Fruit fly (Drosophila melanogaster) whole organism, embryonic: ENCODE results near the gene CG14205.
A peak's percentile ranks its signal among the peaks of the same experiment; 100 is the strongest.

Experiments
- Antp ChIP-seq: fragments of 200-800 bp; sonication (Bioruptor generic); optimal IDR thresholded peaks from 3 replicates; lab custom pipeline; 2016; ENCODE audit warnings: missing biosample characterization, missing genetic modification characterization
- CG11085 ChIP-seq: fragments of 200-800 bp; sonication (Bioruptor generic); IDR thresholded peaks from 2 replicates; pipeline ENCODE4 v1.3.6; 2022; ENCODE audit warnings: missing biosample characterization, missing genetic modification characterization
- CG11504 ChIP-seq: fragments of 200-800 bp; sonication (Bioruptor generic); optimal IDR thresholded peaks from 3 replicates; lab custom pipeline; 2019; ENCODE audit warnings: missing biosample characterization, mild to moderate bottlenecking, missing genetic modification characterization, moderate library complexity
- CG11560 ChIP-seq: fragments of 200-800 bp; sonication (Bioruptor generic); IDR thresholded peaks from 3 replicates; pipeline ENCODE4 v1.3.6; 2022; ENCODE audit warnings: missing biosample characterization, missing genetic modification characterization
- CG12769 ChIP-seq: fragments of 200-800 bp; sonication (Bioruptor generic); optimal IDR thresholded peaks from 2 replicates; lab custom pipeline; 2019; ENCODE audit warnings: missing biosample characterization, mild to moderate bottlenecking, missing genetic modification characterization, moderate library complexity
- CG13287 ChIP-seq: fragments of 200-800 bp; sonication (Bioruptor generic); IDR thresholded peaks from 2 replicates; pipeline ENCODE4 v1.3.6; 2022; ENCODE audit warnings: missing biosample characterization, missing genetic modification characterization; ENCODE audit not compliant: partially characterized antibody
- CG14441 ChIP-seq: fragments of 200-800 bp; sonication (Bioruptor generic); IDR thresholded peaks from 2 replicates; pipeline ENCODE4 v1.3.6; 2022; ENCODE audit warnings: missing biosample characterization, missing genetic modification characterization
- CG14667 ChIP-seq: fragments of 200-800 bp; sonication (Bioruptor generic); IDR thresholded peaks from 2 replicates; pipeline ENCODE4 v1.3.6; 2022; ENCODE audit warnings: missing biosample characterization, missing genetic modification characterization
- CG14965 ChIP-seq: fragments of 200-800 bp; sonication (Bioruptor generic); optimal IDR thresholded peaks from 2 replicates; lab custom pipeline; 2016; ENCODE audit warnings: missing biosample characterization, missing genetic modification characterization, borderline replicate concordance
- CG15073 ChIP-seq: fragments of 200-800 bp; sonication (Bioruptor generic); optimal IDR thresholded peaks from 2 replicates; lab custom pipeline; 2016; ENCODE audit warnings: missing biosample characterization, missing genetic modification characterization
- CG15479 ChIP-seq: fragments of 200-800 bp; sonication (Bioruptor generic); optimal IDR thresholded peaks from 3 replicates; lab custom pipeline; 2019; ENCODE audit warnings: missing biosample characterization, mild to moderate bottlenecking, missing genetic modification characterization, moderate library complexity
- CG15601 ChIP-seq: fragments of 200-800 bp; sonication (Bioruptor generic); optimal IDR thresholded peaks from 3 replicates; lab custom pipeline; 2019; ENCODE audit warnings: missing biosample characterization, mild to moderate bottlenecking, missing genetic modification characterization, moderate library complexity
- CG16863 ChIP-seq: fragments of 200-800 bp; sonication (Bioruptor generic); optimal IDR thresholded peaks from 3 replicates; lab custom pipeline; 2016; ENCODE audit warnings: missing biosample characterization, missing genetic modification characterization
- CG17568 ChIP-seq: fragments of 200-800 bp; sonication (Bioruptor generic); optimal IDR thresholded peaks from 2 replicates; lab custom pipeline; 2018; ENCODE audit warnings: missing biosample characterization, mild to moderate bottlenecking, missing genetic modification characterization, moderate library complexity
- CG31224 ChIP-seq: fragments of 200-800 bp; sonication (Bioruptor generic); IDR thresholded peaks from 2 replicates; pipeline ENCODE4 v1.3.6; 2022; ENCODE audit warnings: missing biosample characterization, missing genetic modification characterization
- CG4360 ChIP-seq: fragments of 200-800 bp; sonication (Bioruptor generic); IDR thresholded peaks from 2 replicates; pipeline ENCODE4 v1.3.6; 2022; ENCODE audit warnings: missing biosample characterization, missing genetic modification characterization
- CG4730 ChIP-seq: fragments of 200-800 bp; sonication (Bioruptor generic); IDR thresholded peaks from 2 replicates; pipeline ENCODE4 v1.3.6; 2022; ENCODE audit warnings: missing biosample characterization, missing genetic modification characterization
- CG5180 ChIP-seq: fragments of 200-800 bp; sonication (Bioruptor generic); optimal IDR thresholded peaks from 3 replicates; lab custom pipeline; 2017; ENCODE audit warnings: missing biosample characterization, missing genetic modification characterization, mild to moderate bottlenecking, moderate library complexity, missing genetic modification reagents
- CG6272 ChIP-seq: fragments of 200-800 bp; sonication (Bioruptor generic); IDR thresholded peaks from 2 replicates; pipeline ENCODE4 v1.3.6; 2022; ENCODE audit warnings: missing biosample characterization, missing genetic modification characterization
- CG7839 ChIP-seq: fragments of 200-800 bp; sonication (Bioruptor generic); optimal IDR thresholded peaks from 3 replicates; lab custom pipeline; 2018; ENCODE audit warnings: missing biosample characterization, mild to moderate bottlenecking, missing genetic modification characterization, moderate library complexity
- CG7963 ChIP-seq: fragments of 200-800 bp; sonication (Bioruptor generic); IDR thresholded peaks from 3 replicates; pipeline ENCODE4 v1.3.6; 2022; ENCODE audit warnings: missing biosample characterization, missing genetic modification characterization; ENCODE audit not compliant: partially characterized antibody
- CG7987 ChIP-seq: fragments of 200-800 bp; sonication (Bioruptor generic); optimal IDR thresholded peaks from 2 replicates; lab custom pipeline; 2018; ENCODE audit warnings: missing biosample characterization, mild to moderate bottlenecking, missing genetic modification characterization, moderate library complexity
- CG8281 ChIP-seq: fragments of 200-800 bp; sonication (Bioruptor generic); optimal IDR thresholded peaks from 2 replicates; lab custom pipeline; 2018; ENCODE audit warnings: missing biosample characterization, mild to moderate bottlenecking, missing genetic modification characterization, moderate library complexity
- CrebB ChIP-seq: fragments of 200-800 bp; sonication (Bioruptor generic); optimal IDR thresholded peaks from 3 replicates; lab custom pipeline; 2018; ENCODE audit warnings: missing biosample characterization, mild to moderate bottlenecking, missing genetic modification characterization
- Fer2 ChIP-seq: fragments of 200-800 bp; sonication (Bioruptor generic); optimal IDR thresholded peaks from 2 replicates; lab custom pipeline; 2018; ENCODE audit warnings: missing biosample characterization, mild to moderate bottlenecking, missing genetic modification characterization, moderate library complexity
- Oli ChIP-seq: fragments of 200-800 bp; sonication (Bioruptor generic); optimal IDR thresholded peaks from 2 replicates; lab custom pipeline; 2018; ENCODE audit warnings: missing biosample characterization, mild to moderate bottlenecking, missing genetic modification characterization, moderate library complexity
- Optix ChIP-seq: fragments of 200-800 bp; sonication (Bioruptor generic); IDR thresholded peaks from 3 replicates; pipeline ENCODE4 v1.3.6; 2022; ENCODE audit warnings: missing biosample characterization, missing genetic modification characterization
- Ssrp ChIP-seq: fragments of 200-800 bp; sonication (Bioruptor generic); optimal IDR thresholded peaks from 2 replicates; lab custom pipeline; 2018; ENCODE audit warnings: missing biosample characterization, mild to moderate bottlenecking, missing genetic modification characterization, moderate library complexity
- Stat92E ChIP-seq, 3 experiments: fragments of >200 bp in 2 of 3; fragments of 200-800 bp in 1 of 3; sonication (Bioruptor generic) in 1 of 3; optimal IDR thresholded peaks; 2 replicates each; lab custom pipeline; 2017 to 2019; ENCODE audit warnings: missing biosample characterization in 3 of 3, missing genetic modification characterization in 3 of 3, mild to moderate bottlenecking in 1 of 3, moderate library complexity in 1 of 3
- btn ChIP-seq: fragments of 200-800 bp; sonication (Bioruptor generic); optimal IDR thresholded peaks from 2 replicates; lab custom pipeline; 2016; ENCODE audit warnings: missing biosample characterization, missing genetic modification characterization
- cato ChIP-seq: fragments of 200-800 bp; sonication (Bioruptor generic); optimal IDR thresholded peaks from 2 replicates; lab custom pipeline; 2016; ENCODE audit warnings: missing biosample characterization, missing genetic modification characterization, borderline replicate concordance
- cg ChIP-seq: fragments of 200-800 bp; sonication (Bioruptor generic); optimal IDR thresholded peaks from 3 replicates; lab custom pipeline; 2019; ENCODE audit warnings: missing biosample characterization, mild to moderate bottlenecking, missing genetic modification characterization, moderate library complexity
- chif ChIP-seq, 2 experiments: fragments of 200-800 bp; sonication (Bioruptor generic); optimal IDR thresholded peaks; 3 replicates each; lab custom pipeline; 2016; ENCODE audit warnings: missing biosample characterization in 2 of 2, missing genetic modification characterization in 2 of 2
- exex ChIP-seq: fragments of 200-800 bp; sonication (Bioruptor generic); optimal IDR thresholded peaks from 4 replicates; lab custom pipeline; 2018; ENCODE audit warnings: missing biosample characterization, mild to moderate bottlenecking, missing genetic modification characterization, moderate library complexity
- gem ChIP-seq: fragments of 200-800 bp; sonication (Bioruptor generic); optimal IDR thresholded peaks from 2 replicates; lab custom pipeline; 2019; ENCODE audit warnings: missing biosample characterization, mild to moderate bottlenecking, missing genetic modification characterization, moderate library complexity
- gro ChIP-seq: fragments of 200-800 bp; sonication (Bioruptor generic); optimal IDR thresholded peaks from 2 replicates; lab custom pipeline; 2016; ENCODE audit warnings: missing biosample characterization, missing genetic modification characterization
- hth ChIP-seq: fragments of >200 bp; optimal IDR thresholded peaks from 2 replicates; lab custom pipeline; 2017; ENCODE audit warnings: inconsistent platforms
- insv ChIP-seq, 2 experiments: fragments of 200-800 bp; sonication (Bioruptor generic); optimal IDR thresholded peaks; 3 replicates each; lab custom pipeline; 2016 to 2018; ENCODE audit warnings: missing biosample characterization in 2 of 2, missing genetic modification characterization in 2 of 2
- lab ChIP-seq: fragments of 200-800 bp; sonication (Bioruptor generic); optimal IDR thresholded peaks from 3 replicates; lab custom pipeline; 2017; ENCODE audit warnings: missing biosample characterization, missing genetic modification characterization, mild to moderate bottlenecking, moderate library complexity, missing genetic modification reagents
- maf-S ChIP-seq: fragments of 200-800 bp; sonication (Bioruptor generic); optimal IDR thresholded peaks from 2 replicates; lab custom pipeline; 2016; ENCODE audit warnings: missing biosample characterization, missing genetic modification characterization
- pb ChIP-seq: fragments of 200-800 bp; sonication (Bioruptor generic); optimal IDR thresholded peaks from 3 replicates; lab custom pipeline; 2016; ENCODE audit warnings: missing biosample characterization, missing genetic modification characterization
- repo ChIP-seq: fragments of 200-800 bp; sonication (Bioruptor generic); optimal IDR thresholded peaks from 2 replicates; lab custom pipeline; 2016; ENCODE audit warnings: missing biosample characterization, missing genetic modification characterization
- sc ChIP-seq, 3 experiments: fragments of >200 bp in 2 of 3; fragments of 200-800 bp in 1 of 3; sonication (Bioruptor generic) in 1 of 3; optimal IDR thresholded peaks; 2 replicates in 2 of 3; 3 replicates in 1 of 3; lab custom pipeline; 2017; ENCODE audit warnings: mild to moderate bottlenecking in 1 of 3, missing biosample characterization in 1 of 3, missing genetic modification characterization in 1 of 3, missing genetic modification reagents in 1 of 3
- scrt ChIP-seq: fragments of 200-800 bp; sonication (Bioruptor generic); optimal IDR thresholded peaks from 2 replicates; lab custom pipeline; 2018; ENCODE audit warnings: missing biosample characterization, mild to moderate bottlenecking, missing genetic modification characterization, moderate library complexity
- stc ChIP-seq: fragments of 200-800 bp; sonication (Bioruptor generic); IDR thresholded peaks from 2 replicates; pipeline ENCODE4 v1.3.6; 2022; ENCODE audit warnings: missing biosample characterization, missing genetic modification characterization
- tgo ChIP-seq: fragments of 200-800 bp; sonication (Bioruptor generic); IDR thresholded peaks from 3 replicates; pipeline ENCODE4 v1.3.6; 2022; ENCODE audit warnings: missing biosample characterization, missing genetic modification characterization
- tio ChIP-seq: fragments of 200-800 bp; sonication (Bioruptor generic); optimal IDR thresholded peaks from 2 replicates; lab custom pipeline; 2017; ENCODE audit warnings: missing biosample characterization, missing genetic modification characterization, inconsistent platforms

CG14205 gene

DNA sequence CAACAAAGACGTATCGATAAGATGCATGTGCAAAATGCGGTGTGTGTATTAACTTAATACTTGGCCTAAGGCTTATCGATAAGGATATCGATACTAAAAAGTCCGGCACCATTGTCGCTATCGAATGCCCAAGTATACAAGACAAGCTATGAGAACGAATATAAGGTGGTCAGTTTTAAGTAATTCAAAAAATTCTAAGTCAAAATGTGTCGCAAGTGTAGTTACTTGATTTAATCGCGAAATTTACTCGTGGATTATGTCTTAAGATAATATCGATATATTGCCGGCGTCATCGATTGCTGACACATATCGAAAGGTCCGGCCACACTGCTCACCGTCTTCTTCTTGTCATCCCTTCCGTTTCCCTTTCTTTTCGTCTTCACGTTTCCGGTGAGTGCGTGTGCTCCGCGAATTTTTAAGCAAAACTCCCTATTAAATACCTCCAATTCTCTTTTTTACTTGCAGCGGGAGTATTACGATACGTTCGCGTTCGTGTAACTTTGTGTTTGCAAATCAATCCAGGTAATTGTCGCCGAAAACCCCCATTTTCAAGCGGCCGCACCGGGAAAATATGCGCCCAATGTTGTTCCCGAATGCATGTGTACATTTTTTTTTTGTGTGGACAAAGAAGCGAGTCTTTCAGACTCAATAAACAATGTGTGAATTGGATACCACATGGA is 5.4 kb downstream of the CG14205 start, which contains the start of gene RpS10b (continued):
- TF ChIP-seq btn (peak; percentile 90), Fer2 (peak; percentile 81), CG15479 (peak; percentile 53), CG12769 (tag; lab: Kevin White, UChicago) (peak; percentile 78), scrt (peak; percentile 88), cato (GFP tag; lab: Kevin White, UChicago) (peak; percentile 81), CG15073 (GFP tag; lab: Kevin White, UChicago) (no peak), Antp (GFP tag; lab: Kevin White, UChicago) (peak; percentile 44), CG16863 (GFP tag; lab: Kevin White, UChicago) (peak; percentile 83), gem (tag; lab: Kevin White, UChicago) (peak; percentile 57), CG4730 (GFP tag; lab: Robert Waterston, UW) (0 out of 2 replicates have a peak, but pooled peaks have one; percentile 25), exex (peak; percentile 66), CG31224 (peak; percentile 59), Stat92E (GFP tag; optimal IDR thresholded peaks at IDR 0.05; lab: Kevin White, UChicago) (peak in 1 of 3 experiments; percentile 48), lab (peak; percentile 96), CG14441 (GFP tag; lab: Robert Waterston, UW) (peak; percentile 56; the same call in 1 of the 2 replicates), CG4360 (GFP tag; lab: Robert Waterston, UW) (no peak), CrebB (peak; percentile 94), CG14667 (GFP tag; lab: Robert Waterston, UW) (peak; percentile 18; the same call in 1 of the 2 replicates), Ssrp (tag; lab: Kevin White, UChicago) (peak; percentile 55), CG15601 (tag; lab: Kevin White, UChicago) (peak; percentile 83), CG17568 (GFP tag; lab: Kevin White, UChicago) (peak; percentile 94), insv (GFP tag; optimal IDR thresholded peaks at IDR 0.05; lab: Kevin White, UChicago) (peak in 1 of 2 experiments; percentile 83), CG5180 (GFP tag; lab: Kevin White, UChicago) (peak; percentile 84), CG8281 (peak; percentile 70), CG14965 (GFP tag; lab: Kevin White, UChicago) (peak; percentile 68), CG13287 (GFP tag; lab: Robert Waterston, UW) (peak; percentile 91), stc (GFP tag; lab: Robert Waterston, UW) (peak; percentile 72; the same call in 1 of the 2 replicates), tgo (peak; percentile 38; the same call in 2 of the 3 replicates), repo (GFP tag; lab: Kevin White, UChicago) (peak; percentile 92), Oli (peak; percentile 80), tio (GFP tag; lab: Kevin White, UChicago) (peak; percentile 62), CG7987 (GFP tag; lab: Kevin White, UChicago) (peak; percentile 97), CG7963 (peak; percentile 78), maf-S (peak; percentile 74), sc (optimal IDR thresholded peaks at IDR 0.05; lab: Kevin White, UChicago) (no peak), sc (GFP tag; optimal IDR thresholded peaks at IDR 0.05; lab: Kevin White, UChicago) (peak; percentile 85), CG11085 (GFP tag; lab: Robert Waterston, UW) (peak; percentile 78), gro (GFP tag; lab: Kevin White, UChicago) (peak; percentile 91), CG7839 (peak; percentile 83), CG6272 (GFP tag; lab: Robert Waterston, UW) (peak; percentile 63; the same call in 1 of the 2 replicates), cg (peak; percentile 5), chif (GFP tag; optimal IDR thresholded peaks at IDR 0.05; lab: Kevin White, UChicago) (peak; percentile 63 to 89), CG11504 (tag; lab: Kevin White, UChicago) (peak; percentile 77), hth (no peak), Optix (GFP tag; lab: Robert Waterston, UW) (peak; percentile 78), pb (peak; percentile 93), CG11560 (tag; lab: Robert Waterston, UW) (peak; percentile 73; the same call in 1 of the 3 replicates)
